Worm (Caenorhabditis elegans) whole organism, L1 larva: ENCODE data around the gene F09G8.10.
A peak's percentile ranks its signal among the peaks of the same experiment; 100 is the strongest.

ENCODE experiments used
- C04F5.9 ChIP-seq: sonication (generic microtip); optimal IDR thresholded peaks from 2 replicates; lab custom pipeline; 2016; ENCODE audit warnings: missing genetic modification characterization, missing compliant biosample characterization
- C34B4.2 ChIP-seq: sonication (generic microtip); optimal IDR thresholded peaks from 2 replicates; lab custom pipeline; 2017; ENCODE audit warnings: mild to moderate bottlenecking, missing genetic modification characterization, missing compliant biosample characterization
- Y116A8C.19 ChIP-seq: sonication (generic microtip); optimal IDR thresholded peaks from 2 replicates; lab custom pipeline; 2016; ENCODE audit warnings: missing compliant biosample characterization, missing genetic modification characterization, borderline replicate concordance
- alr-1 ChIP-seq: fragments of 200-800 bp; sonication (Bioruptor generic); optimal IDR thresholded peaks from 2 replicates; lab custom pipeline; 2018; ENCODE audit warnings: borderline replicate concordance, mild to moderate bottlenecking, missing genetic modification characterization, missing compliant biosample characterization
- blmp-1 ChIP-seq: fragments of 150-350 bp; optimal IDR thresholded peaks from 2 replicates; lab custom pipeline; 2014; ENCODE audit warnings: missing biosample characterization, missing genetic modification characterization
- ceh-63 ChIP-seq: fragments of 200-800 bp; sonication (Bioruptor generic); optimal IDR thresholded peaks from 2 replicates; lab custom pipeline; 2018; ENCODE audit warnings: mild to moderate bottlenecking, missing genetic modification characterization, missing compliant biosample characterization
- ceh-8 ChIP-seq: fragments of 200-800 bp; sonication (Bioruptor generic); optimal IDR thresholded peaks from 2 replicates; lab custom pipeline; 2018; ENCODE audit warnings: mild to moderate bottlenecking, missing genetic modification characterization, moderate library complexity, missing compliant biosample characterization
- ceh-82 ChIP-seq, 3 experiments: fragments of 150-350 bp in 1 of 3; sonication (generic microtip) in 2 of 3; optimal IDR thresholded peaks; 2 replicates each; lab custom pipeline; 2014 to 2017; ENCODE audit warnings: missing biosample characterization in 3 of 3, missing genetic modification characterization in 3 of 3
- ceh-88 ChIP-seq: fragments of 200-800 bp; sonication (Bioruptor generic); IDR thresholded peaks from 2 replicates; pipeline ENCODE4 v1.3.6; 2022; ENCODE audit warnings: missing genetic modification characterization, missing compliant biosample characterization
- ceh-90 ChIP-seq: sonication (generic microtip); optimal IDR thresholded peaks from 2 replicates; lab custom pipeline; 2016; ENCODE audit warnings: missing genetic modification characterization, missing compliant biosample characterization
- dsc-1 ChIP-seq: sonication (generic microtip); optimal IDR thresholded peaks from 2 replicates; lab custom pipeline; 2016; ENCODE audit warnings: mild to moderate bottlenecking, missing genetic modification characterization, missing compliant biosample characterization
- efl-1 ChIP-seq, 4 experiments: fragments of 150-350 bp; optimal IDR thresholded peaks in 3 of 4; peaks in 1 of 4; 1 replicate in 1 of 4; 2 replicates in 3 of 4; lab custom pipeline; 2014; ENCODE audit warnings: missing biosample characterization in 2 of 4, missing genetic modification characterization in 2 of 4, missing genetic modification reagents in 2 of 4
- egl-27 ChIP-seq, 2 experiments: fragments of 150-350 bp in 1 of 2; sonication (generic microtip); optimal IDR thresholded peaks; 3 replicates each; lab custom pipeline; 2017 to 2018; ENCODE audit warnings: missing biosample characterization in 2 of 2, missing genetic modification characterization in 2 of 2, missing genetic modification reagents in 2 of 2
- elt-2 ChIP-seq: sonication (generic microtip); optimal IDR thresholded peaks from 2 replicates; lab custom pipeline; 2016; ENCODE audit warnings: missing genetic modification characterization, mild to moderate bottlenecking, inconsistent platforms, missing compliant biosample characterization, missing genetic modification reagents
- ets-5 ChIP-seq: fragments of 200-800 bp; sonication (Bioruptor generic); IDR thresholded peaks from 2 replicates; pipeline ENCODE4 v1.3.6; 2022; ENCODE audit warnings: missing genetic modification characterization, missing compliant biosample characterization
- fos-1 ChIP-seq: fragments of 150-350 bp; optimal IDR thresholded peaks from 2 replicates; lab custom pipeline; 2014; ENCODE audit warnings: missing biosample characterization, missing genetic modification characterization
- grh-1 ChIP-seq: fragments of 200-800 bp; sonication (Bioruptor generic); IDR thresholded peaks from 2 replicates; pipeline ENCODE4 v1.3.6; 2022; ENCODE audit warnings: missing genetic modification reagents, missing genetic modification characterization, missing compliant biosample characterization
- isw-1 ChIP-seq: fragments of 200-800 bp; sonication (Bioruptor generic); IDR thresholded peaks from 2 replicates; pipeline ENCODE4 v1.3.6; 2022; ENCODE audit warnings: missing genetic modification characterization, missing compliant biosample characterization
- jun-1 ChIP-seq: fragments of 150-350 bp; optimal IDR thresholded peaks from 2 replicates; lab custom pipeline; 2014; ENCODE audit warnings: missing biosample characterization, missing genetic modification reagents, missing genetic modification characterization
- lin-14 ChIP-seq: fragments of 200-800 bp; sonication (Bioruptor generic); optimal IDR thresholded peaks from 2 replicates; lab custom pipeline; 2018; ENCODE audit warnings: mild to moderate bottlenecking, missing genetic modification characterization, moderate library complexity, missing compliant biosample characterization
- lsy-2 ChIP-seq, 2 experiments: fragments of 150-350 bp; optimal IDR thresholded peaks; 2 replicates each; lab custom pipeline; 2014; ENCODE audit warnings: missing biosample characterization in 2 of 2, missing genetic modification characterization in 2 of 2
- mab-9 ChIP-seq: fragments of 200-800 bp; sonication (Bioruptor generic); IDR thresholded peaks from 2 replicates; pipeline ENCODE4 v1.3.6; 2022; ENCODE audit warnings: missing genetic modification reagents, missing genetic modification characterization, missing compliant biosample characterization
- mdl-1 ChIP-seq, 2 experiments: fragments of 150-350 bp; optimal IDR thresholded peaks; 2 replicates each; lab custom pipeline; 2014 to 2017; ENCODE audit warnings: missing biosample characterization in 2 of 2, missing genetic modification characterization in 2 of 2, inconsistent platforms in 1 of 2
- nhr-11 ChIP-seq: fragments of 150-350 bp; optimal IDR thresholded peaks from 2 replicates; lab custom pipeline; 2014; ENCODE audit warnings: missing biosample characterization, missing genetic modification characterization
- nhr-12 ChIP-seq: sonication (generic microtip); optimal IDR thresholded peaks from 2 replicates; lab custom pipeline; 2017; ENCODE audit warnings: missing biosample characterization, missing genetic modification characterization
- nhr-19 ChIP-seq: fragments of 200-800 bp; sonication (Bioruptor generic); conservative IDR thresholded peaks from 2 replicates; pipeline ENCODE4 v1.3.6; 2022; ENCODE audit warnings: missing genetic modification characterization, missing compliant biosample characterization
- nhr-47 ChIP-seq: sonication (generic microtip); optimal IDR thresholded peaks from 2 replicates; lab custom pipeline; 2016; ENCODE audit warnings: mild to moderate bottlenecking, missing genetic modification characterization, moderate library complexity, missing compliant biosample characterization
- nhr-71 ChIP-seq: sonication (generic microtip); optimal IDR thresholded peaks from 2 replicates; lab custom pipeline; 2016; ENCODE audit warnings: mild to moderate bottlenecking, missing genetic modification characterization, moderate library complexity, missing compliant biosample characterization
- nhr-84 ChIP-seq: sonication (generic microtip); optimal IDR thresholded peaks from 2 replicates; lab custom pipeline; 2017; ENCODE audit warnings: missing biosample characterization, missing genetic modification characterization
- pax-3 ChIP-seq: fragments of 200-800 bp; sonication (Bioruptor generic); optimal IDR thresholded peaks from 2 replicates; lab custom pipeline; 2018; ENCODE audit warnings: mild to moderate bottlenecking, missing genetic modification characterization, moderate library complexity, missing compliant biosample characterization
- pqm-1 ChIP-seq: sonication (generic microtip); optimal IDR thresholded peaks from 3 replicates; lab custom pipeline; 2017; ENCODE audit warnings: missing biosample characterization, missing genetic modification characterization
- skn-1 ChIP-seq: fragments of 150-350 bp; optimal IDR thresholded peaks from 2 replicates; lab custom pipeline; 2014; ENCODE audit warnings: missing biosample characterization, missing genetic modification characterization
- snu-23 ChIP-seq: sonication (generic microtip); optimal IDR thresholded peaks from 2 replicates; lab custom pipeline; 2016; ENCODE audit warnings: missing genetic modification characterization, missing compliant biosample characterization
- sptf-1 ChIP-seq: fragments of 150-350 bp; optimal IDR thresholded peaks from 2 replicates; lab custom pipeline; 2014; ENCODE audit warnings: missing biosample characterization, missing genetic modification characterization
- tbx-2 ChIP-seq: sonication (generic microtip); optimal IDR thresholded peaks from 2 replicates; lab custom pipeline; 2016; ENCODE audit warnings: missing genetic modification characterization, missing compliant biosample characterization
- tlp-1 ChIP-seq: fragments of 150-350 bp; optimal IDR thresholded peaks from 2 replicates; lab custom pipeline; 2014; ENCODE audit warnings: missing biosample characterization, missing genetic modification characterization
- unc-130 ChIP-seq: fragments of 150-350 bp; optimal IDR thresholded peaks from 2 replicates; lab custom pipeline; 2017; ENCODE audit warnings: missing biosample characterization, missing genetic modification characterization, inconsistent platforms
- unc-86 ChIP-seq: sonication (generic microtip); optimal IDR thresholded peaks from 2 replicates; lab custom pipeline; 2016; ENCODE audit warnings: missing genetic modification characterization, missing compliant biosample characterization
- unc-98 ChIP-seq: fragments of 200-800 bp; sonication (Bioruptor generic); IDR thresholded peaks from 2 replicates; pipeline ENCODE4 v1.3.6; 2022; ENCODE audit warnings: missing genetic modification characterization, missing compliant biosample characterization
- vab-15 ChIP-seq: sonication (generic microtip); optimal IDR thresholded peaks from 2 replicates; lab custom pipeline; 2017; ENCODE audit warnings: missing genotype, mild to moderate bottlenecking, missing genetic modification characterization, missing compliant biosample characterization
- xbp-1 ChIP-seq: sonication (generic microtip); optimal IDR thresholded peaks from 2 replicates; lab custom pipeline; 2016; ENCODE audit warnings: missing genetic modification characterization, missing compliant biosample characterization

F09G8.10 gene

ce11 chrIII:8299734-8300133 is 27.8 kb upstream of the F09G8.10 start:
- TF ChIP-seq C34B4.2 (tag; lab: Kevin White, UChicago), result no peak
- no peak for TF ChIP-seq unc-130 (tag; lab: Kevin White, UChicago)
- no peak for TF ChIP-seq grh-1 (GFP tag; lab: Robert Waterston, UW)
- TF ChIP-seq unc-86 (tag; lab: Kevin White, UChicago), result no peak
- no peak for TF ChIP-seq pqm-1 (tag; lab: Kevin White, UChicago)
- no peak for TF ChIP-seq ets-5 (GFP tag; lab: Robert Waterston, UW)
- TF ChIP-seq sptf-1 (tag; lab: Kevin White, UChicago), result no peak
- no peak for TF ChIP-seq efl-1 (optimal IDR thresholded peaks at IDR 0.05; lab: Kevin White, UChicago)
- TF ChIP-seq efl-1 (GFP tag; optimal IDR thresholded peaks at IDR 0.05 in 1 of 2; lab: Kevin White, UChicago), result peak in 1 of 2 experiments; percentile 72
- TF ChIP-seq egl-27 (tag; optimal IDR thresholded peaks at IDR 0.05; lab: Kevin White, UChicago), result no peak
- TF ChIP-seq ceh-88, result no peak
- TF ChIP-seq ceh-63 (GFP tag; lab: Kevin White, UChicago), result no peak
- TF ChIP-seq mab-9 (GFP tag; lab: Robert Waterston, UW), result no peak
- TF ChIP-seq nhr-84 (tag; lab: Kevin White, UChicago), result no peak
- no peak for TF ChIP-seq tbx-2 (tag; lab: Kevin White, UChicago)
- no peak for TF ChIP-seq Y116A8C.19 (tag; lab: Kevin White, UChicago)
- no peak for TF ChIP-seq pax-3 (tag; lab: Kevin White, UChicago)
- no peak for TF ChIP-seq nhr-19
- no peak for TF ChIP-seq C04F5.9 (tag; lab: Kevin White, UChicago)
- no peak for TF ChIP-seq ceh-8 (GFP tag; lab: Kevin White, UChicago)
- peak; percentile 8 for TF ChIP-seq lin-14
- TF ChIP-seq elt-2 (tag; lab: Kevin White, UChicago), result peak; percentile 68
- TF ChIP-seq blmp-1 (tag; lab: Kevin White, UChicago), result no peak
- no peak for TF ChIP-seq alr-1

- TF ChIP-seq dsc-1 (tag; lab: Kevin White, UChicago), result peak; percentile 36
- no peak for TF ChIP-seq nhr-71 (tag; lab: Kevin White, UChicago)
Observed at ce11 chrIII:8299078-8299587, 27.2 kb upstream of the F09G8.10 start.

- TF ChIP-seq elt-2 (tag; lab: Kevin White, UChicago), result peak; percentile 8
- TF ChIP-seq isw-1, result no peak
- no peak for TF ChIP-seq ceh-82 (tag; optimal IDR thresholded peaks at IDR 0.05; lab: Kevin White, UChicago)
Observed at ce11 chrIII:8298216-8298920, 26.4 kb upstream of the F09G8.10 start.

ce11 chrIII:8293260-8293659 is 21.3 kb upstream of the F09G8.10 start:
- TF ChIP-seq skn-1 (tag; lab: Kevin White, UChicago) (no peak), blmp-1 (tag; lab: Kevin White, UChicago) (peak; percentile 84)

ce11 chrIII:8291268-8292032 is 19.5 kb upstream of the F09G8.10 start:
- TF ChIP-seq vab-15 (tag; lab: Kevin White, UChicago) (no peak), unc-98 (no peak), tlp-1 (tag; lab: Kevin White, UChicago) (peak; percentile 65), lsy-2 (tag; optimal IDR thresholded peaks at IDR 0.05; lab: Kevin White, UChicago) (peak in 1 of 2 experiments; percentile 7), snu-23 (no peak), ceh-90 (tag; lab: Kevin White, UChicago) (no peak), mdl-1 (tag; optimal IDR thresholded peaks at IDR 0.05; lab: Kevin White, UChicago) (no peak), dsc-1 (tag; lab: Kevin White, UChicago) (no peak), pqm-1 (tag; lab: Kevin White, UChicago) (peak; percentile 83), xbp-1 (tag; lab: Kevin White, UChicago) (no peak), efl-1 (optimal IDR thresholded peaks at IDR 0.05; lab: Kevin White, UChicago) (no peak), efl-1 (GFP tag; optimal IDR thresholded peaks at IDR 0.05 in 1 of 2; lab: Kevin White, UChicago) (peak in 1 of 2 experiments; percentile 41), nhr-47 (tag; lab: Kevin White, UChicago) (no peak), nhr-11 (tag; lab: Kevin White, UChicago) (no peak), jun-1 (peak; percentile 23), nhr-12 (tag; lab: Kevin White, UChicago) (no peak), fos-1 (tag; lab: Kevin White, UChicago) (no peak), nhr-84 (tag; lab: Kevin White, UChicago) (no peak)
